Fruit fly (Drosophila melanogaster): Measurements from ENCODE around the gene CG31524.

Gene CG31524

DNA sequence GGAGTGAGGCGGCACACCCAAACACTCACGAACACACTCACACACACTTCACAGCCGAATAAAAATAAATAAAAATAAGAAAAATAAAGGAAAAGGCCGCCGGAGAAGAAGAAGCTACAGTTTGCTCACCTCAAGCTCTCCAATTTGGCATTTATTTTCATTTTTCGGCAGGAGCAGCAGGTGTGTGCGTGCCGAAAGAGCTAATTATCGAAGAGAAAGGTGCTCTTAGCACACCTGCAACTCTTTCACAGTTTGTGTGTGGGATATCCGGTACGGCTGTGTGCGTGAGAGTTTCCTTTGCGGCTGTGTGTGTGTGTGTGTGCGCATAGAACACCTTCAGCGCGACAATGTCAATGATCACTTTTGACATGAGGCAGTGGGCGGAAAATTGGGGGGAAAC, 30.8 kb upstream of the CG31524 start (continued):
- TF ChIP-seq CG17829 (tag; optimal IDR thresholded peaks at IDR 0.05) = no peak
- TF ChIP-seq crc (GFP tag; optimal IDR thresholded peaks at IDR 0.05) = no peak
- no peak for TF ChIP-seq PHDP (tag; optimal IDR thresholded peaks at IDR 0.05)
- no peak for TF ChIP-seq CG30020 (tag; optimal IDR thresholded peaks at IDR 0.05)
- TF ChIP-seq stc (GFP tag; IDR thresholded peaks at IDR 0.05) = no peak
- TF ChIP-seq CG8924 (tag; optimal IDR thresholded peaks at IDR 0.05) = no peak
- no peak for TF ChIP-seq Ets65A (GFP tag)
- no peak for TF ChIP-seq CG5180 (GFP tag; optimal IDR thresholded peaks at IDR 0.05)
- TF ChIP-seq CG18599 (GFP tag; optimal IDR thresholded peaks at IDR 0.05) = no peak
- no peak for TF ChIP-seq CG6272 (GFP tag; IDR thresholded peaks at IDR 0.05)
- TF ChIP-seq CG34376 (GFP tag; optimal IDR thresholded peaks at IDR 0.05) = no peak
- TF ChIP-seq CrebB (tag; optimal IDR thresholded peaks at IDR 0.05) = no peak

DNA sequence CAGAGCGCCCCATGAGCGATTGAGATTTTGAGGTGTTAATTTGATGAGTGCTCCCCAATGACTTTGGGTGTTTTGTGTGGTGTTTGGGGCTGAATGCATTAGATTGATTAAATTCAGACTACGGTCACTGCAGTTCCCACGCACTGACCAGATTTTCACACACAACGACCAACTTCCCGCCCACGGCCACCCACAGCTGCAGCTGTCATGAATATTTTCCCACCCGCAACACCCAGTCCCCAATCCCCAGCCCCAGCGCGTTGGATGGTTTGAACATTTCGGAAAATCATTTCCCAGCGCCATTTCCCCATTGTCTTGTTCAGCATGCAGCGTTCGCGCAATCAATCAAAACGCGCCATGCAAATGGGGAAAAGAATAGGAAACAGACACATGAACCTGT, 27.3 kb upstream of the CG31524 start:
- no peak for TF ChIP-seq CG7786 (GFP tag; optimal IDR thresholded peaks at IDR 0.05)
- no peak for TF ChIP-seq zen2 (GFP tag; IDR thresholded peaks at IDR 0.05; ENCODE audit: partially characterized antibody)
- no peak for TF ChIP-seq CG1792 (GFP tag; optimal IDR thresholded peaks at IDR 0.05)
- peak; percentile 94 for TF ChIP-seq nau (GFP tag; optimal IDR thresholded peaks at IDR 0.05)
- TF ChIP-seq HLH4C (GFP tag; IDR thresholded peaks at IDR 0.05; ENCODE audit: partially characterized antibody) = no peak
- TF ChIP-seq sqz (GFP tag; optimal IDR thresholded peaks at IDR 0.05) = no peak
- TF ChIP-seq her (GFP tag; optimal IDR thresholded peaks at IDR 0.05) = no peak
- no peak for TF ChIP-seq CG10431 (GFP tag; optimal IDR thresholded peaks at IDR 0.05)
- no peak for TF ChIP-seq CG11560 (tag; IDR thresholded peaks at IDR 0.05)
- no peak for TF ChIP-seq da (GFP tag; optimal IDR thresholded peaks at IDR 0.05)
- TF ChIP-seq sr (GFP tag; IDR thresholded peaks at IDR 0.05) = peak; percentile 94
- no peak for TF ChIP-seq Oaz (GFP tag; IDR thresholded peaks at IDR 0.05)
- TF ChIP-seq CG10267 (tag; optimal IDR thresholded peaks at IDR 0.05) = no peak
- TF ChIP-seq Sox102F (GFP tag; optimal IDR thresholded peaks at IDR 0.05) = peak; percentile 9
- no peak for TF ChIP-seq ranshi (GFP tag; IDR thresholded peaks at IDR 0.05)
- TF ChIP-seq CG4328 (GFP tag; optimal IDR thresholded peaks at IDR 0.05) = no peak
- no peak for TF ChIP-seq CG9437 (GFP tag; optimal IDR thresholded peaks at IDR 0.05)
- no peak for TF ChIP-seq CG12744 (GFP tag; optimal IDR thresholded peaks at IDR 0.05)
- TF ChIP-seq CG4282 (GFP tag; optimal IDR thresholded peaks at IDR 0.05) = no peak
- no peak for TF ChIP-seq CG16779 (GFP tag; IDR thresholded peaks at IDR 0.05)
- no peak for TF ChIP-seq HLH54F (GFP tag; optimal IDR thresholded peaks at IDR 0.05)

DNA sequence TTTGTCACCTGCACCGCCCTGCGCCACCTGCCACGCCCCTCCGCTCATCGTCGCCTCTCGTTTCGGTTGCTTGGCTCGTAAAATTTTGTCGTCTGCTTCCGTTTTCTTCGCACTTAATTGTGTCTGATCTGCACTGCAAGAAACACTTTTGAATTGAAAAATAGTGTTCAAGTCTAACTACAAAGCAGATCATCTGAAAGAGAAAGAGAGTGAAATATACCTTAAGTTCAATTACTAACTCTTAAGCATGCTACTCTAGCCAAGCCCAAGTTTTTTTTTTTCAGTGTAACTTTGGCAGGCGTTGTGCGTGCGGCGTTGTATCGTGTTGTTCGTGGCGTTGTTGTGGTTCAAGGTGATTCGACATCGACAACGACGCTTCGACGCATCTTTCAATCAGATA, 26.0 kb upstream of the CG31524 start:
- peak; percentile 89 for TF ChIP-seq CG6813 (GFP tag; optimal IDR thresholded peaks at IDR 0.05)
- peak; percentile 89 for TF ChIP-seq E2f1 (GFP tag; IDR thresholded peaks at IDR 0.05)
- TF ChIP-seq zen2 (GFP tag; IDR thresholded peaks at IDR 0.05; ENCODE audit: partially characterized antibody) = no peak
- peak; percentile 79 for TF ChIP-seq cato (GFP tag; optimal IDR thresholded peaks at IDR 0.05; ENCODE audit: borderline replicate concordance)
- TF ChIP-seq fd96Cb (tag; optimal IDR thresholded peaks at IDR 0.05) = peak; percentile 91
- no peak for TF ChIP-seq CG1832 (GFP tag; optimal IDR thresholded peaks at IDR 0.05)
- TF ChIP-seq dimm (GFP tag; IDR thresholded peaks at IDR 0.05) = peak; percentile 85
- peak; percentile 87 for TF ChIP-seq scrt (GFP tag; optimal IDR thresholded peaks at IDR 0.05)
- TF ChIP-seq HmgD (GFP tag; optimal IDR thresholded peaks at IDR 0.05) = peak; percentile 87
- peak; percentile 96 for TF ChIP-seq sob (GFP tag; IDR thresholded peaks at IDR 0.05)
- peak in 1 of 3 experiments; percentile 57 for TF ChIP-seq Stat92E (GFP tag; optimal IDR thresholded peaks at IDR 0.05)
- peak; percentile 89 for TF ChIP-seq p53 (GFP tag; optimal IDR thresholded peaks at IDR 0.05)
- peak; percentile 79 for TF ChIP-seq ab (GFP tag; optimal IDR thresholded peaks at IDR 0.05)
- TF ChIP-seq Gsc (GFP tag; IDR thresholded peaks at IDR 0.05) = peak; percentile 87
- peak; percentile 86 for TF ChIP-seq sens-2 (GFP tag; IDR thresholded peaks at IDR 0.05)
- peak; percentile 99 for TF ChIP-seq sens (GFP tag)
- TF ChIP-seq CG2712 (tag; optimal IDR thresholded peaks at IDR 0.05) = peak; percentile 89
- TF ChIP-seq CG12942 (GFP tag; optimal IDR thresholded peaks at IDR 0.05) = peak; percentile 91
- TF ChIP-seq Rx (GFP tag; IDR thresholded peaks at IDR 0.05) = peak; percentile 85

Data from whole organism, embryonic.